Fruit fly (Drosophila melanogaster) whole organism, embryonic: Measurements from ENCODE around the gene spirit.
A peak's percentile ranks its signal among the peaks of the same experiment; 100 is the strongest.

Source experiments
- BEAF-32 ChIP-seq: fragments of 200-800 bp; sonication (Bioruptor generic); optimal IDR thresholded peaks from 3 replicates; lab custom pipeline; 2017; ENCODE audit warnings: missing biosample characterization, missing genetic modification characterization, mild to moderate bottlenecking, moderate library complexity, missing genetic modification reagents
- CG10209 ChIP-seq: fragments of 200-800 bp; sonication (Bioruptor generic); optimal IDR thresholded peaks from 3 replicates; lab custom pipeline; 2017; ENCODE audit warnings: missing biosample characterization, mild to moderate bottlenecking, missing genetic modification characterization, missing genetic modification reagents
- CG10565 ChIP-seq: fragments of 200-800 bp; sonication (Bioruptor generic); optimal IDR thresholded peaks from 3 replicates; lab custom pipeline; 2016; ENCODE audit warnings: missing biosample characterization, mild to moderate bottlenecking, missing genetic modification characterization
- CG10979 ChIP-seq: fragments of 200-800 bp; sonication (Bioruptor generic); optimal IDR thresholded peaks from 2 replicates; lab custom pipeline; 2018; ENCODE audit warnings: missing biosample characterization, mild to moderate bottlenecking, missing genetic modification characterization, moderate library complexity
- CG11247 ChIP-seq: fragments of 200-800 bp; sonication (Bioruptor generic); IDR thresholded peaks from 2 replicates; pipeline ENCODE4 v1.3.6; 2022; ENCODE audit warnings: missing biosample characterization, missing genetic modification characterization
- CG11398 ChIP-seq: fragments of 200-800 bp; sonication (Bioruptor generic); optimal IDR thresholded peaks from 2 replicates; lab custom pipeline; 2016; ENCODE audit warnings: missing biosample characterization, missing genetic modification characterization
- CG13123 ChIP-seq: fragments of 200-800 bp; sonication (Bioruptor generic); optimal IDR thresholded peaks from 2 replicates; lab custom pipeline; 2016; ENCODE audit warnings: missing biosample characterization, missing genetic modification characterization
- CG13894 ChIP-seq: fragments of 200-800 bp; sonication (Bioruptor generic); optimal IDR thresholded peaks from 3 replicates; lab custom pipeline; 2018; ENCODE audit warnings: missing biosample characterization, mild to moderate bottlenecking, missing genetic modification characterization, moderate library complexity
- CG17328 ChIP-seq: fragments of 200-800 bp; sonication (Bioruptor generic); IDR thresholded peaks from 2 replicates; pipeline ENCODE4 v1.3.6; 2022; ENCODE audit warnings: missing biosample characterization, missing genetic modification characterization
- CG17568 ChIP-seq: fragments of 200-800 bp; sonication (Bioruptor generic); optimal IDR thresholded peaks from 2 replicates; lab custom pipeline; 2018; ENCODE audit warnings: missing biosample characterization, mild to moderate bottlenecking, missing genetic modification characterization, moderate library complexity
- CG2116 ChIP-seq: fragments of 200-800 bp; sonication (Bioruptor generic); optimal IDR thresholded peaks from 3 replicates; lab custom pipeline; 2018; ENCODE audit warnings: missing biosample characterization, mild to moderate bottlenecking, missing genetic modification characterization
- CG2712 ChIP-seq: fragments of 200-800 bp; optimal IDR thresholded peaks from 3 replicates; lab custom pipeline; 2019; ENCODE audit warnings: missing biosample characterization, mild to moderate bottlenecking, missing genetic modification characterization, moderate library complexity
- CG30403 ChIP-seq: fragments of 200-800 bp; sonication (Bioruptor generic); optimal IDR thresholded peaks from 3 replicates; lab custom pipeline; 2016; ENCODE audit warnings: missing biosample characterization, missing genetic modification characterization
- CG32767 ChIP-seq: fragments of 200-800 bp; sonication (Bioruptor generic); IDR thresholded peaks from 2 replicates; pipeline ENCODE4 v1.3.6; 2022; ENCODE audit warnings: missing biosample characterization, missing genetic modification characterization
- CG3726 ChIP-seq: fragments of 200-800 bp; sonication (Bioruptor generic); IDR thresholded peaks from 3 replicates; pipeline ENCODE4, ENCODE4 v1.3.6; 2022; ENCODE audit warnings: missing biosample characterization, missing genetic modification characterization
- CG3995 ChIP-seq: fragments of 200-800 bp; sonication (Bioruptor generic); optimal IDR thresholded peaks from 3 replicates; lab custom pipeline; 2016; ENCODE audit warnings: missing biosample characterization, missing genetic modification characterization
- CG6654 ChIP-seq: fragments of 200-800 bp; sonication (Bioruptor generic); optimal IDR thresholded peaks from 2 replicates; lab custom pipeline; 2017; ENCODE audit warnings: missing biosample characterization, mild to moderate bottlenecking, missing genetic modification characterization
- CG6791 ChIP-seq: fragments of 200-800 bp; sonication (Bioruptor generic); IDR thresholded peaks from 3 replicates; pipeline ENCODE4 v1.3.6; 2022; ENCODE audit warnings: missing biosample characterization, missing genetic modification characterization; ENCODE audit not compliant: partially characterized antibody
- CG6813 ChIP-seq: fragments of 200-800 bp; sonication (Bioruptor generic); optimal IDR thresholded peaks from 2 replicates; lab custom pipeline; 2017; ENCODE audit warnings: missing biosample characterization, missing genetic modification characterization, mild to moderate bottlenecking, moderate library complexity, missing genetic modification reagents
- CG8089 ChIP-seq: fragments of 200-800 bp; sonication (Bioruptor generic); optimal IDR thresholded peaks from 3 replicates; lab custom pipeline; 2016; ENCODE audit warnings: missing biosample characterization, missing genetic modification characterization
- Dp ChIP-seq: fragments of 200-800 bp; sonication (Bioruptor generic); optimal IDR thresholded peaks from 2 replicates; lab custom pipeline; 2018; ENCODE audit warnings: missing biosample characterization, mild to moderate bottlenecking, missing genetic modification characterization, moderate library complexity
- Fer3 ChIP-seq: fragments of 200-800 bp; sonication (Bioruptor generic); optimal IDR thresholded peaks from 2 replicates; lab custom pipeline; 2018; ENCODE audit warnings: missing biosample characterization, mild to moderate bottlenecking, missing genetic modification characterization, moderate library complexity
- Hmx ChIP-seq: fragments of 200-800 bp; sonication (Bioruptor generic); optimal IDR thresholded peaks from 2 replicates; lab custom pipeline; 2016; ENCODE audit warnings: missing biosample characterization, missing genetic modification characterization
- Lim3 ChIP-seq: fragments of 200-800 bp; sonication (Bioruptor generic); IDR thresholded peaks from 2 replicates; pipeline ENCODE4 v1.3.6; 2022; ENCODE audit warnings: missing biosample characterization, missing genetic modification characterization
- MBD-R2 ChIP-seq: fragments of 200-800 bp; sonication (Bioruptor generic); IDR thresholded peaks from 2 replicates; pipeline ENCODE4 v1.3.6; 2022; ENCODE audit warnings: missing biosample characterization, missing genetic modification characterization
- Meics ChIP-seq: fragments of 200-800 bp; sonication (Bioruptor generic); optimal IDR thresholded peaks from 2 replicates; lab custom pipeline; 2017; ENCODE audit warnings: missing biosample characterization, mild to moderate bottlenecking, missing genetic modification characterization
- Rx ChIP-seq: fragments of 200-800 bp; sonication (Bioruptor generic); IDR thresholded peaks from 2 replicates; pipeline ENCODE4 v1.3.6; 2022; ENCODE audit warnings: missing biosample characterization, missing genetic modification characterization
- Tbp ChIP-seq: fragments of >200 bp; optimal IDR thresholded peaks from 2 replicates; lab custom pipeline; 2018; ENCODE audit warnings: missing biosample characterization, missing genetic modification characterization
- Xbp1 ChIP-seq: fragments of 200-800 bp; sonication (Bioruptor generic); optimal IDR thresholded peaks from 3 replicates; lab custom pipeline; 2016; ENCODE audit warnings: missing biosample characterization, mild to moderate bottlenecking, missing genetic modification characterization
- ac ChIP-seq: fragments of 200-800 bp; sonication (Bioruptor generic); optimal IDR thresholded peaks from 3 replicates; lab custom pipeline; 2017; ENCODE audit warnings: missing biosample characterization, mild to moderate bottlenecking, missing genetic modification characterization
- amos ChIP-seq: fragments of 200-800 bp; sonication (Bioruptor generic); IDR thresholded peaks from 2 replicates; pipeline ENCODE4 v1.3.6; 2022; ENCODE audit warnings: missing biosample characterization, missing genetic modification characterization; ENCODE audit not compliant: partially characterized antibody
- ash1 ChIP-seq: fragments of 200-800 bp; sonication (Bioruptor generic); optimal IDR thresholded peaks from 2 replicates; lab custom pipeline; 2018; ENCODE audit warnings: missing biosample characterization, mild to moderate bottlenecking, missing genetic modification characterization
- caup ChIP-seq: fragments of 200-800 bp; sonication (Bioruptor generic); optimal IDR thresholded peaks from 3 replicates; lab custom pipeline; 2017; ENCODE audit warnings: missing biosample characterization, mild to moderate bottlenecking, missing genetic modification characterization, moderate library complexity; ENCODE audit not compliant: severe bottlenecking
- dimm ChIP-seq: fragments of 200-800 bp; sonication (Bioruptor generic); IDR thresholded peaks from 2 replicates; pipeline ENCODE4 v1.3.6; 2022; ENCODE audit warnings: missing biosample characterization, missing genetic modification characterization
- emc ChIP-seq: fragments of 200-800 bp; sonication (Bioruptor generic); optimal IDR thresholded peaks from 2 replicates; lab custom pipeline; 2016; ENCODE audit warnings: missing biosample characterization, missing genetic modification characterization
- eyg ChIP-seq: fragments of 200-800 bp; sonication (Bioruptor generic); optimal IDR thresholded peaks from 3 replicates; lab custom pipeline; 2016; ENCODE audit warnings: missing biosample characterization, missing genetic modification characterization
- gcm ChIP-seq: fragments of 200-800 bp; sonication (Bioruptor generic); optimal IDR thresholded peaks from 2 replicates; lab custom pipeline; 2019; ENCODE audit warnings: missing biosample characterization, mild to moderate bottlenecking, missing genetic modification characterization, moderate library complexity
- gt ChIP-seq: fragments of 200-800 bp; sonication (Bioruptor generic); IDR thresholded peaks from 2 replicates; pipeline ENCODE4 v1.3.6; 2022; ENCODE audit warnings: missing biosample characterization, missing genetic modification characterization
- ham ChIP-seq: fragments of 200-800 bp; sonication (Bioruptor generic); IDR thresholded peaks from 2 replicates; pipeline ENCODE4 v1.3.6; 2022; ENCODE audit warnings: missing biosample characterization, missing genetic modification characterization
- hb ChIP-seq: fragments of 200-800 bp; sonication (Bioruptor generic); IDR thresholded peaks from 3 replicates; pipeline ENCODE4 v1.3.6; 2022; ENCODE audit warnings: missing biosample characterization, missing genetic modification characterization; ENCODE audit not compliant: partially characterized antibody
- hbn ChIP-seq: fragments of 200-800 bp; sonication (Bioruptor generic); IDR thresholded peaks from 2 replicates; pipeline ENCODE4 v1.3.6; 2022; ENCODE audit warnings: missing biosample characterization, missing genetic modification characterization; ENCODE audit not compliant: partially characterized antibody
- insv ChIP-seq, 2 experiments: fragments of 200-800 bp; sonication (Bioruptor generic); optimal IDR thresholded peaks; 3 replicates each; lab custom pipeline; 2016 to 2018; ENCODE audit warnings: missing biosample characterization in 2 of 2, missing genetic modification characterization in 2 of 2
- nerfin-2 ChIP-seq: fragments of 200-800 bp; sonication (Bioruptor generic); IDR thresholded peaks from 2 replicates; pipeline ENCODE4 v1.3.6; 2022; ENCODE audit warnings: missing biosample characterization, missing genetic modification characterization; ENCODE audit not compliant: partially characterized antibody
- pb ChIP-seq: fragments of 200-800 bp; sonication (Bioruptor generic); optimal IDR thresholded peaks from 3 replicates; lab custom pipeline; 2016; ENCODE audit warnings: missing biosample characterization, missing genetic modification characterization
- sim ChIP-seq: fragments of 200-800 bp; sonication (Bioruptor generic); IDR thresholded peaks from 2 replicates; pipeline ENCODE4 v1.3.6; 2022; ENCODE audit warnings: missing biosample characterization, missing genetic modification characterization
- sima ChIP-seq: fragments of 200-800 bp; sonication (Bioruptor generic); optimal IDR thresholded peaks from 2 replicates; lab custom pipeline; 2016; ENCODE audit warnings: missing biosample characterization, missing genetic modification characterization
- twi ChIP-seq: fragments of 200-800 bp; optimal IDR thresholded peaks from 2 replicates; lab custom pipeline; 2019; ENCODE audit warnings: missing biosample characterization, mild to moderate bottlenecking, missing genetic modification characterization, moderate library complexity
- vvl ChIP-seq: fragments of 200-800 bp; sonication (Bioruptor generic); IDR thresholded peaks from 2 replicates; pipeline ENCODE4 v1.3.6; 2022; ENCODE audit warnings: missing biosample characterization, missing genetic modification characterization
- z ChIP-seq: fragments of 200-800 bp; sonication (Bioruptor generic); IDR thresholded peaks from 3 replicates; pipeline ENCODE4 v1.3.6; 2022; ENCODE audit warnings: missing biosample characterization, missing genetic modification characterization

The spirit gene

DNA sequence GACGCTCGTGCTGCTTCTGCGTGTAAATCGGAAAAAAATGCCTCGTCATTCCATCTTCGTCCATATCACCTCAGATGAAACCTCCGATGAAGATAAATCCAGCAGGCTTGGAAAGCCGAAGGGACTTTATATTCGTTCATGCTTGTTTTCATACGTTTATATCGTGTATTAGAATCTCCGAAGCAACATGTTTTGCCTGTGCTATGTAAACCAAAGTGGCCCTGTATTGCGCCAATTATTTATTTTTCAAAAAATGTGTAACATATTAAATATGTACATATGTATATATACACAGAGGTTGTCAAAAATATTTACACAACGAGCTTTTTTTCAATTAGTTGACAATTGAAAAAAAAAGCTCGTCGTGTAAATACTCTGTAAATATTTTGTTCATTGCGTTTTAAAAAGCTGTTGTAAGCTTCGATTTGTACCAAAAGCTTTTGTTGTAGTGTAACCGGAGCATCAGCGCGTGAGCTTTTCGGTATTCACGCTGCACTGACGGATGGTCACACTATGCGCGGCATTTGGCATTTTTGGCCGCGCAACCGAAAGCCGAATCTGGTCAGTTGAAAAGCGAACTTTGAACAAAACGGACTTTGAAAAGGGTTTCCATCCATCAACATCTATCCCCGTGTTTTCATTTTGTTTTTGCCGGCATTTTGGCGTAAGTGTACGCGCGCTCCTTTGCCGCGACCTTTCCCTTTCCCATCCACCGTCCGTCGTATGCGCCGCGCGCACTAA lies 521 bp upstream of the spirit start, which contains the start of gene CG12065 (continued):
- peak; percentile 56; the same call in 1 of the 2 replicates for TF ChIP-seq amos (GFP tag; lab: Robert Waterston, UW)
- peak; percentile 73 for TF ChIP-seq Fer3 (tag; lab: Kevin White, UChicago)
- peak in 1 of 2 experiments; percentile 26 for TF ChIP-seq insv (GFP tag; optimal IDR thresholded peaks at IDR 0.05; lab: Kevin White, UChicago)
- no peak for TF ChIP-seq ham (GFP tag; lab: Robert Waterston, UW)
- TF ChIP-seq ac (GFP tag; lab: Kevin White, UChicago) = no peak
- TF ChIP-seq CG10979 (tag; lab: Kevin White, UChicago) = peak; percentile 23
- no peak for TF ChIP-seq hbn (GFP tag; lab: Robert Waterston, UW)
- TF ChIP-seq hb = no peak
- TF ChIP-seq CG2116 (GFP tag; lab: Kevin White, UChicago) = peak; percentile 17
- TF ChIP-seq CG32767 (GFP tag; lab: Robert Waterston, UW) = 0 out of 2 replicates have a peak, but pooled peaks have one; percentile 11
- no peak for TF ChIP-seq z (GFP tag; lab: Robert Waterston, UW)
- TF ChIP-seq nerfin-2 (GFP tag; lab: Robert Waterston, UW) = no peak
- TF ChIP-seq CG17328 = no peak
- TF ChIP-seq pb = no peak
- TF ChIP-seq Lim3 (GFP tag; lab: Robert Waterston, UW) = no peak
- TF ChIP-seq CG2712 = peak; percentile 39
- TF ChIP-seq CG13123 (GFP tag; lab: Kevin White, UChicago) = no peak
- no peak for TF ChIP-seq dimm (GFP tag; lab: Robert Waterston, UW)
- no peak for TF ChIP-seq Tbp (GFP tag; lab: Kevin White, UChicago)
- no peak for TF ChIP-seq emc
- TF ChIP-seq CG6791 (GFP tag; lab: Robert Waterston, UW) = no peak
- peak; percentile 47 for TF ChIP-seq gcm (GFP tag; lab: Kevin White, UChicago)
- TF ChIP-seq CG3995 = no peak
- no peak for TF ChIP-seq vvl (GFP tag; lab: Robert Waterston, UW)
- no peak for TF ChIP-seq CG10565 (GFP tag; lab: Kevin White, UChicago)
- TF ChIP-seq CG6654 (GFP tag; lab: Kevin White, UChicago) = no peak
- TF ChIP-seq CG13894 (tag; lab: Kevin White, UChicago) = peak; percentile 41
- TF ChIP-seq sim (GFP tag; lab: Robert Waterston, UW) = no peak
- TF ChIP-seq CG11398 = no peak
- no peak for TF ChIP-seq CG3726 (GFP tag; lab: Robert Waterston, UW)
- no peak for TF ChIP-seq gt (GFP tag; lab: Robert Waterston, UW)
- peak; percentile 41 for TF ChIP-seq twi
- TF ChIP-seq CG10209 (GFP tag; lab: Kevin White, UChicago) = peak; percentile 2
- TF ChIP-seq Rx (GFP tag; lab: Robert Waterston, UW) = no peak
- TF ChIP-seq BEAF-32 (GFP tag; lab: Kevin White, UChicago) = peak; percentile 22
- TF ChIP-seq CG6813 = peak; percentile 69
- no peak for TF ChIP-seq Hmx (GFP tag; lab: Kevin White, UChicago)
- TF ChIP-seq Xbp1 (GFP tag; lab: Kevin White, UChicago) = no peak
- no peak for TF ChIP-seq sima (GFP tag; lab: Kevin White, UChicago)
- no peak for TF ChIP-seq CG8089 (GFP tag; lab: Kevin White, UChicago)
- no peak for TF ChIP-seq ash1 (GFP tag; lab: Kevin White, UChicago)
- no peak; the same call in 1 of the 2 replicates for TF ChIP-seq MBD-R2 (GFP tag; lab: Robert Waterston, UW)
- peak; percentile 88 for TF ChIP-seq Dp
- TF ChIP-seq eyg = no peak
- peak; percentile 57 for TF ChIP-seq caup (GFP tag; lab: Kevin White, UChicago)
- peak; percentile 76 for TF ChIP-seq CG17568 (GFP tag; lab: Kevin White, UChicago)
- peak; percentile 13 for TF ChIP-seq CG30403 (GFP tag; lab: Kevin White, UChicago)
- peak; percentile 96 for TF ChIP-seq Meics (GFP tag; lab: Kevin White, UChicago)
- TF ChIP-seq CG11247 (GFP tag; lab: Robert Waterston, UW) = no peak
